Fruit fly (Drosophila melanogaster) whole organism, pupa: ENCODE results near the gene bumpel.

ENCODE experiments used
- CG10348 ChIP-seq: fragments of 200-800 bp; sonication (Bioruptor generic); IDR thresholded peaks from 2 replicates; pipeline ENCODE4 v1.3.6; 2022; ENCODE audit warnings: missing biosample characterization, missing genetic modification characterization
- CG12605 ChIP-seq: fragments of 200-800 bp; sonication (Bioruptor generic); IDR thresholded peaks from 2 replicates; pipeline ENCODE4 v1.3.6; 2022; ENCODE audit warnings: missing biosample characterization, missing genetic modification characterization
- CG13204 ChIP-seq: fragments of 200-800 bp; sonication (Bioruptor generic); optimal IDR thresholded peaks from 2 replicates; lab custom pipeline; 2018; ENCODE audit warnings: missing biosample characterization, mild to moderate bottlenecking, missing genetic modification characterization, moderate library complexity
- CG14655 ChIP-seq: fragments of 200-800 bp; sonication (Bioruptor generic); optimal IDR thresholded peaks from 3 replicates; lab custom pipeline; 2017; ENCODE audit warnings: mild to moderate bottlenecking, missing biosample characterization, missing genetic modification reagents, missing genetic modification characterization
- CG15710 ChIP-seq: fragments of 200-800 bp; sonication (Bioruptor generic); optimal IDR thresholded peaks from 2 replicates; lab custom pipeline; 2018; ENCODE audit warnings: missing biosample characterization, mild to moderate bottlenecking, missing genetic modification characterization, moderate library complexity
- CG17806 ChIP-seq: fragments of 200-800 bp; sonication (Bioruptor generic); optimal IDR thresholded peaks from 2 replicates; lab custom pipeline; 2018; ENCODE audit warnings: missing biosample characterization, mild to moderate bottlenecking, missing genetic modification characterization, moderate library complexity
- CG32121 ChIP-seq: fragments of 200-800 bp; sonication (Bioruptor generic); IDR thresholded peaks from 2 replicates; pipeline ENCODE4 v1.3.6; 2022; ENCODE audit warnings: missing biosample characterization, missing genetic modification characterization
- CG34367 ChIP-seq: fragments of 200-800 bp; sonication (Bioruptor generic); optimal IDR thresholded peaks from 2 replicates; lab custom pipeline; 2018; ENCODE audit warnings: missing biosample characterization, mild to moderate bottlenecking, missing genetic modification characterization
- CG4496 ChIP-seq: fragments of 200-800 bp; sonication (Bioruptor generic); IDR thresholded peaks from 3 replicates; pipeline ENCODE4 v1.3.6; 2022; ENCODE audit warnings: missing biosample characterization, missing genetic modification characterization
- CG8159 ChIP-seq: fragments of 200-800 bp; sonication (Bioruptor generic); optimal IDR thresholded peaks from 3 replicates; lab custom pipeline; 2018; ENCODE audit warnings: missing biosample characterization, mild to moderate bottlenecking, missing genetic modification characterization, moderate library complexity
- CG8301 ChIP-seq: fragments of 200-800 bp; sonication (Bioruptor generic); optimal IDR thresholded peaks from 2 replicates; lab custom pipeline; 2018; ENCODE audit warnings: missing biosample characterization, mild to moderate bottlenecking, missing genetic modification characterization
- CG9948 ChIP-seq: fragments of 200-800 bp; sonication (Bioruptor generic); optimal IDR thresholded peaks from 2 replicates; lab custom pipeline; 2018; ENCODE audit warnings: missing biosample characterization, mild to moderate bottlenecking, missing genetic modification characterization, moderate library complexity
- D1 ChIP-seq: fragments of 200-800 bp; sonication (Bioruptor generic); optimal IDR thresholded peaks from 2 replicates; lab custom pipeline; 2018; ENCODE audit warnings: missing biosample characterization, mild to moderate bottlenecking, missing genetic modification characterization, moderate library complexity
- EcR ChIP-seq: fragments of 200-800 bp; sonication (Bioruptor generic); optimal IDR thresholded peaks from 3 replicates; lab custom pipeline; 2019; ENCODE audit warnings: missing biosample characterization, missing genetic modification characterization, mild to moderate bottlenecking, moderate library complexity, missing genetic modification reagents
- Ets98B ChIP-seq: fragments of 200-800 bp; sonication (Bioruptor generic); IDR thresholded peaks from 2 replicates; pipeline ENCODE4 v1.3.6; 2022; ENCODE audit warnings: missing biosample characterization, missing genetic modification characterization
- Pif1A ChIP-seq: fragments of 200-800 bp; sonication (Bioruptor generic); optimal IDR thresholded peaks from 3 replicates; lab custom pipeline; 2016; ENCODE audit warnings: missing biosample characterization, missing genetic modification characterization
- Pif1B ChIP-seq: fragments of 200-800 bp; sonication (Bioruptor generic); optimal IDR thresholded peaks from 3 replicates; lab custom pipeline; 2016; ENCODE audit warnings: missing biosample characterization, missing genetic modification characterization
- Snoo ChIP-seq: fragments of 200-800 bp; sonication (Bioruptor generic); optimal IDR thresholded peaks from 3 replicates; lab custom pipeline; 2017; ENCODE audit warnings: missing biosample characterization, mild to moderate bottlenecking, missing genetic modification characterization, inconsistent platforms
- fd96Ca ChIP-seq: fragments of 200-800 bp; sonication (Bioruptor generic); IDR thresholded peaks from 3 replicates; pipeline ENCODE4 v1.3.6; 2022; ENCODE audit warnings: missing biosample characterization, missing genetic modification characterization
- gl ChIP-seq: fragments of 200-800 bp; sonication (Bioruptor generic); optimal IDR thresholded peaks from 2 replicates; lab custom pipeline; 2018; ENCODE audit warnings: missing biosample characterization, mild to moderate bottlenecking, missing genetic modification characterization
- rn ChIP-seq: fragments of 200-800 bp; sonication (Bioruptor generic); IDR thresholded peaks from 2 replicates; pipeline ENCODE4 v1.3.6; 2022; ENCODE audit warnings: missing biosample characterization, missing genetic modification characterization

The bumpel gene

DNA sequence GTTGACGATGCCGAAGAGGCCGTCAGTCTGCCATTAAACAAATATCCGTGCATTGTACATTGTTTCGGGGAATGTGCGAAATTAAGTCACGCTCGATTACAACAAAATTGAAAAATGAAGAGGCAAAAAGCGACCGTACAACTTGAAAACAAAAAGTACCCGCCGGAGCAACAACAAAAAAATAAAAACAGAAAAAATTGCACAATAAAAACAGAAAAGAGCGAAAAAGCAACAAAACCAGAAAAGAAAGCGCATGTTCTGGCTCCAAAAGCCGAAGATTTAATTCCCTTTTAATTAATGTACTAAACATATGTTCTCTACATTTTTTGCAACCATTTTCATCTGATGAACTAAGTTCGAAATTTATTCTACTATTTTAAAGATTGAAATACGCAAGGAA is 38.1 kb upstream of the bumpel start:
- TF ChIP-seq CG15710 (tag; lab: Kevin White, UChicago) (peak; percentile 28), Pif1B (no peak), CG12605 (GFP tag; lab: Robert Waterston, UW) (no peak), Pif1A (peak; percentile 36), CG8159 (tag; lab: Kevin White, UChicago) (peak; percentile 39), CG32121 (GFP tag; lab: Robert Waterston, UW) (no peak), CG10348 (GFP tag; lab: Robert Waterston, UW) (no peak), fd96Ca (GFP tag; lab: Robert Waterston, UW) (no peak), Snoo (tag; lab: Kevin White, UChicago) (peak; percentile 58)

DNA sequence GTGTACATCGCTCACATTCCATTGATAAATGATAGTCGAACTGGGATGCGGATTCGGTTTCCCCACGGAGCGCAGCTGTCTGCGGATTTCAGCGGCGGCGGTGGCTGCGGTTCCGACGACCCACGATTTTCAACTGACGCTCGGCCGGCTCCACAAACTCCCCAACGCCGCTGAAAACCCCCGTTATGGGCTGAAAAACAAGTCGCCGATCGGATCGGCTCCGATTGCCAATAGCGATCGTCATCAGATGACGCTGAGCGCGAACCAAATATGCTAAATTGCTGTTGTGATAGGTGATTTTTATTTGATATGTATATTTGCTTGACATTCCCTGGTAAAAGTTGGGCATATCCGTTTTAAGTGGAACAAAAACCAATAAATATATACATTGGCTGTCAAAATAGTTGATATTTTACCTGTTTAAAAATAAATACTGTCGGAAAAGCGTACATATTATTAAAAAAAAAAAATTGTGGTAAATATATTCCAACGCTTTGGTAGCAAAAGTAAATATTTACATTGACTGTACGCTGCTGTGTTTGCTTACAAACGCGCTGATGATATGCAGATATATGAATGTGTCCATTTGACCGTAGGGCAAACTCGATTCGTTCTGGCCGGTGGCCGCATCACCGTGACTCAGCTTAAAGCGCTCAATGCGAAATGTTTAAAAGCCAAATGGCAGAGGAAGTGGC is 35.9 kb upstream of the bumpel start:
- TF ChIP-seq fd96Ca (GFP tag; lab: Robert Waterston, UW): 0 out of 3 replicates have a peak, but pooled peaks have one; percentile 38
- peak; percentile 24 for TF ChIP-seq CG8159 (tag; lab: Kevin White, UChicago)
- TF ChIP-seq rn (GFP tag; lab: Robert Waterston, UW): no peak
- no peak for TF ChIP-seq CG8301 (tag; lab: Kevin White, UChicago)
- TF ChIP-seq Snoo (tag; lab: Kevin White, UChicago): peak; percentile 64
- no peak for TF ChIP-seq CG13204 (GFP tag; lab: Kevin White, UChicago)
- peak; percentile 7 for TF ChIP-seq Pif1B
- TF ChIP-seq CG10348 (GFP tag; lab: Robert Waterston, UW): peak; percentile 28; the same call in 1 of the 2 replicates
- TF ChIP-seq Ets98B: no peak
- TF ChIP-seq CG15710 (tag; lab: Kevin White, UChicago): no peak
- peak; percentile 45; the same call in 1 of the 3 replicates for TF ChIP-seq CG4496
- peak; percentile 32 for TF ChIP-seq Pif1A
- TF ChIP-seq EcR (GFP tag; lab: Kevin White, UChicago): no peak
- TF ChIP-seq CG12605 (GFP tag; lab: Robert Waterston, UW): no peak
- TF ChIP-seq CG9948 (tag; lab: Kevin White, UChicago): peak; percentile 26
- TF ChIP-seq CG17806: peak; percentile 9
- no peak for TF ChIP-seq CG34367 (tag; lab: Kevin White, UChicago)
- TF ChIP-seq CG32121 (GFP tag; lab: Robert Waterston, UW): peak; percentile 48
- TF ChIP-seq D1 (tag; lab: Kevin White, UChicago): no peak
- no peak for TF ChIP-seq gl (tag; lab: Kevin White, UChicago)
- TF ChIP-seq CG14655 (GFP tag; lab: Kevin White, UChicago): peak; percentile 37

DNA sequence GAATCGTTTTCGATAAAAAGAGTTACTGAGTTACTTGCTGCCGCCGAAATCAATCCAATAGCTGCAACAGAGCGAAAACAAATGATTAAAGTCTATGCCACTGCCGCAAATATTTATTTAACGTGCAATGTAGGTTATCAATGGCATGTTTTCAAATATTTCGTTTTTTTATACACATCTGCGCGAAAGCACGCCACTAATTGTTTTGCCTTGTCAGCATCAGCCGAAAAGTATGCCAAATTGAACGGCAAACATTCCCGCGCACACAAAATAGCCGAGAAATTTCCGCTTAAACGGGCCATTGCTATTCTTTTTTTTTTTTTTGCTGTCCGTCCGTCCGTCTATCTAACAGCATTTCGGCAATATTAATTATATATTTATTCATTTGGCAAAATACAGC is 33.6 kb upstream of the bumpel start:
- no peak for TF ChIP-seq CG32121 (GFP tag; lab: Robert Waterston, UW)
- TF ChIP-seq CG13204 (GFP tag; lab: Kevin White, UChicago): no peak
- TF ChIP-seq CG4496: peak; percentile 71

DNA sequence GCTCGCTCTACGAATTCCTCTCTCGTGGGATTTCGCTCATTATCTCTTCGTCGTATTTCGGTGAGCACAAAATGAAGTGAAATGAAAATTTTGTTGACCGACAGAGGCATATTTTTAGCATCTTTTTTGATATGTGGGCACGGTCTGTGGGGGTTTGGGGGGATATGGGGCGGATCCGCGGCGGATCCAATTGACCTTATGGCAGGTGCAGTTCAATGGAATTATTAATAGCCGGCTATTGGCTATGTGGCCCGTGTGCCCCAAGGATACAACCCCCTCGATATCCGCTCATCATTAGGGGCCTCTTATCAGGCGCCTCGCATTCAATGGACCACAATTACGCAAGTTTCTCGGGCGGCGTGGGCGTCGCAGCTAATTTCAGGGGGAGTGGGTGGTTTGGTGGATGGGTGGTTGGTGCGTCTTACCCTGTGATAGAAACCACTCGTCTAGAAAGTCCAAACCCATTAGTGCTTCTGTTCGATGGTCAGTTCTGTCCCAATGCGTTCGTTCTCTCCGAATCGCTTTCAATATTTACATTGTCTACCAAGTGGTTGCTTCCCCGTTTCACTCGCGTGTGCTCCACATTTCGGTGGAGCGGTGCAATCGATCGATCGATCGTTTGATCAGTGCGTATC is 32.9 kb upstream of the bumpel start, which contains the start of gene sals:
TSS of gene sals (minus strand) at position 585 of the 635 bp plus-strand sequence.
- TF ChIP-seq CG14655 (GFP tag; lab: Kevin White, UChicago): no peak
- TF ChIP-seq CG17806: no peak
- no peak for TF ChIP-seq CG12605 (GFP tag; lab: Robert Waterston, UW)
- no peak for TF ChIP-seq CG13204 (GFP tag; lab: Kevin White, UChicago)
- no peak for TF ChIP-seq CG10348 (GFP tag; lab: Robert Waterston, UW)
- TF ChIP-seq CG34367 (tag; lab: Kevin White, UChicago): no peak
- no peak for TF ChIP-seq CG4496
- no peak for TF ChIP-seq gl (tag; lab: Kevin White, UChicago)
- no peak for TF ChIP-seq EcR (GFP tag; lab: Kevin White, UChicago)
- no peak for TF ChIP-seq Snoo (tag; lab: Kevin White, UChicago)
- no peak for TF ChIP-seq Ets98B
- no peak for TF ChIP-seq fd96Ca (GFP tag; lab: Robert Waterston, UW)
- TF ChIP-seq rn (GFP tag; lab: Robert Waterston, UW): no peak
- no peak for TF ChIP-seq CG8159 (tag; lab: Kevin White, UChicago)
- no peak for TF ChIP-seq Pif1B
- TF ChIP-seq D1 (tag; lab: Kevin White, UChicago): no peak

DNA sequence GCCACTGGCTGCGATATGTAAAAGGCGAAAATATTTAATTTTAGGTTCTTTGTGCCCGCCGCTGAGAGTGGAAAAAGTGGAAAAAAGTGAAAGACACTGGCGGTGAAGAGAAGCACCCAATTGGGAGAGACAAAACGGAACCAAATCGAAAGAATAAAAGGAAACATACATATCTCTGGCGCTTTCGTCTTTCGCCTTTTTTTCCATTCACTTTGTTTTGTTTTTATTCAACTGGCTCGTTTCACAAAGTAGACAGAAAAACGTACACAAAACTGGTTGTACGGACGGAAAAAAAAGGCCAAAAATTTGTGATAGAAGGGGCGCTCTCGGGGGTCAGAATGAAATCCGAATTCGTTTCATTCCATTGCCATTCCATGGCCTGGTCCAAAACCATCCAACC is 31.2 kb upstream of the bumpel start:
- no peak for TF ChIP-seq CG10348 (GFP tag; lab: Robert Waterston, UW)
- TF ChIP-seq D1 (tag; lab: Kevin White, UChicago): no peak
- TF ChIP-seq CG14655 (GFP tag; lab: Kevin White, UChicago): no peak
- no peak for TF ChIP-seq Pif1B
- peak; percentile 13 for TF ChIP-seq gl (tag; lab: Kevin White, UChicago)
- no peak for TF ChIP-seq CG34367 (tag; lab: Kevin White, UChicago)
- TF ChIP-seq CG13204 (GFP tag; lab: Kevin White, UChicago): no peak
- no peak for TF ChIP-seq fd96Ca (GFP tag; lab: Robert Waterston, UW)
- peak; percentile 6 for TF ChIP-seq Snoo (tag; lab: Kevin White, UChicago)
- no peak for TF ChIP-seq CG17806
- 0 out of 2 replicates have a peak, but pooled peaks have one; percentile 14 for TF ChIP-seq CG12605 (GFP tag; lab: Robert Waterston, UW)
- no peak for TF ChIP-seq CG9948 (tag; lab: Kevin White, UChicago)
- no peak for TF ChIP-seq CG8301 (tag; lab: Kevin White, UChicago)
- no peak for TF ChIP-seq EcR (GFP tag; lab: Kevin White, UChicago)
- no peak for TF ChIP-seq CG8159 (tag; lab: Kevin White, UChicago)
- no peak for TF ChIP-seq CG15710 (tag; lab: Kevin White, UChicago)
- TF ChIP-seq CG4496: no peak
- TF ChIP-seq Ets98B: no peak
- no peak for TF ChIP-seq CG32121 (GFP tag; lab: Robert Waterston, UW)
- TF ChIP-seq rn (GFP tag; lab: Robert Waterston, UW): no peak
- TF ChIP-seq Pif1A: no peak
